Fruit fly (Drosophila melanogaster) whole organism, embryonic: ENCODE data around the gene Dred.

Source experiments
- B-H2 ChIP-seq: fragments of 200-800 bp; sonication (Bioruptor generic); optimal IDR thresholded peaks from 2 replicates; lab custom pipeline; 2018; ENCODE audit warnings: missing biosample characterization, mild to moderate bottlenecking, missing genetic modification characterization
- CG10979 ChIP-seq: fragments of 200-800 bp; sonication (Bioruptor generic); optimal IDR thresholded peaks from 2 replicates; lab custom pipeline; 2018; ENCODE audit warnings: missing biosample characterization, mild to moderate bottlenecking, missing genetic modification characterization, moderate library complexity
- CG11093 ChIP-seq: fragments of 200-800 bp; sonication (Bioruptor generic); IDR thresholded peaks from 3 replicates; pipeline ENCODE4 v1.3.6; 2022; ENCODE audit warnings: missing biosample characterization, missing genetic modification characterization
- CG11560 ChIP-seq: fragments of 200-800 bp; sonication (Bioruptor generic); IDR thresholded peaks from 3 replicates; pipeline ENCODE4 v1.3.6; 2022; ENCODE audit warnings: missing biosample characterization, missing genetic modification characterization
- CG13894 ChIP-seq: fragments of 200-800 bp; sonication (Bioruptor generic); optimal IDR thresholded peaks from 3 replicates; lab custom pipeline; 2018; ENCODE audit warnings: missing biosample characterization, mild to moderate bottlenecking, missing genetic modification characterization, moderate library complexity
- CG14014 ChIP-seq: fragments of 200-800 bp; sonication (Bioruptor generic); IDR thresholded peaks from 2 replicates; pipeline ENCODE4 v1.3.6; 2022; ENCODE audit warnings: missing biosample characterization, missing genetic modification characterization
- CG14050 ChIP-seq: fragments of 200-800 bp; sonication (Bioruptor generic); IDR thresholded peaks from 3 replicates; pipeline ENCODE4 v1.3.6; 2022; ENCODE audit warnings: missing biosample characterization, missing genetic modification characterization
- CG14965 ChIP-seq: fragments of 200-800 bp; sonication (Bioruptor generic); optimal IDR thresholded peaks from 2 replicates; lab custom pipeline; 2016; ENCODE audit warnings: missing biosample characterization, missing genetic modification characterization, borderline replicate concordance
- CG1529 ChIP-seq: fragments of 200-800 bp; sonication (Bioruptor generic); optimal IDR thresholded peaks from 3 replicates; lab custom pipeline; 2018; ENCODE audit warnings: missing biosample characterization, missing genetic modification characterization
- CG1647 ChIP-seq: fragments of 200-800 bp; sonication (Bioruptor generic); optimal IDR thresholded peaks from 3 replicates; lab custom pipeline; 2016; ENCODE audit warnings: missing biosample characterization, missing genetic modification characterization
- CG16863 ChIP-seq: fragments of 200-800 bp; sonication (Bioruptor generic); optimal IDR thresholded peaks from 3 replicates; lab custom pipeline; 2016; ENCODE audit warnings: missing biosample characterization, missing genetic modification characterization
- CG17612 ChIP-seq: fragments of 200-800 bp; sonication (Bioruptor generic); IDR thresholded peaks from 2 replicates; pipeline ENCODE4 v1.3.6; 2022; ENCODE audit warnings: missing biosample characterization, missing genetic modification characterization
- CG17829 ChIP-seq: fragments of 200-800 bp; optimal IDR thresholded peaks from 2 replicates; lab custom pipeline; 2019; ENCODE audit warnings: missing biosample characterization, mild to moderate bottlenecking, missing genetic modification characterization, moderate library complexity
- CG1832 ChIP-seq: fragments of 200-800 bp; sonication (Bioruptor generic); optimal IDR thresholded peaks from 2 replicates; lab custom pipeline; 2017; ENCODE audit warnings: missing biosample characterization, mild to moderate bottlenecking, missing genetic modification characterization, inconsistent platforms
- CG2712 ChIP-seq: fragments of 200-800 bp; optimal IDR thresholded peaks from 3 replicates; lab custom pipeline; 2019; ENCODE audit warnings: missing biosample characterization, mild to moderate bottlenecking, missing genetic modification characterization, moderate library complexity
- CG3407 ChIP-seq: fragments of 200-800 bp; sonication (Bioruptor generic); optimal IDR thresholded peaks from 2 replicates; lab custom pipeline; 2018; ENCODE audit warnings: missing biosample characterization, mild to moderate bottlenecking, missing genetic modification characterization
- CG34224 ChIP-seq: fragments of 200-800 bp; sonication (Bioruptor generic); IDR thresholded peaks from 3 replicates; pipeline ENCODE4 v1.3.6; 2022; ENCODE audit warnings: missing biosample characterization, missing genetic modification characterization; ENCODE audit not compliant: partially characterized antibody
- CG34422 ChIP-seq: fragments of 200-800 bp; sonication (Bioruptor generic); IDR thresholded peaks from 3 replicates; pipeline ENCODE4 v1.3.6; 2022; ENCODE audit warnings: missing biosample characterization, missing genetic modification characterization
- CG3726 ChIP-seq: fragments of 200-800 bp; sonication (Bioruptor generic); IDR thresholded peaks from 3 replicates; pipeline ENCODE4, ENCODE4 v1.3.6; 2022; ENCODE audit warnings: missing biosample characterization, missing genetic modification characterization
- CG4404 ChIP-seq: fragments of 200-800 bp; sonication (Bioruptor generic); IDR thresholded peaks from 2 replicates; pipeline ENCODE4 v1.3.6; 2022; ENCODE audit warnings: missing biosample characterization, missing genetic modification characterization
- CG4820 ChIP-seq: fragments of 200-800 bp; sonication (Bioruptor generic); optimal IDR thresholded peaks from 3 replicates; lab custom pipeline; 2016; ENCODE audit warnings: missing biosample characterization, missing genetic modification characterization
- CG6175 ChIP-seq: fragments of 200-800 bp; sonication (Bioruptor generic); IDR thresholded peaks from 3 replicates; pipeline ENCODE4 v1.3.6; 2022; ENCODE audit warnings: missing biosample characterization, missing genetic modification characterization
- CG6791 ChIP-seq: fragments of 200-800 bp; sonication (Bioruptor generic); IDR thresholded peaks from 3 replicates; pipeline ENCODE4 v1.3.6; 2022; ENCODE audit warnings: missing biosample characterization, missing genetic modification characterization; ENCODE audit not compliant: partially characterized antibody
- D19A ChIP-seq: fragments of 200-800 bp; optimal IDR thresholded peaks from 3 replicates; lab custom pipeline; 2019; ENCODE audit warnings: missing biosample characterization, mild to moderate bottlenecking, missing genetic modification characterization, moderate library complexity
- Doc2 ChIP-seq: fragments of 200-800 bp; sonication (Bioruptor generic); IDR thresholded peaks from 2 replicates; pipeline ENCODE4 v1.3.6; 2022; ENCODE audit warnings: missing biosample characterization, missing genetic modification characterization
- Ets65A ChIP-seq: fragments of 200-800 bp; sonication (Bioruptor generic); peaks from one replicate; lab custom pipeline; 2016; ENCODE audit warnings: missing biosample characterization, missing genetic modification characterization
- HLHmδ ChIP-seq: fragments of 200-800 bp; sonication (Bioruptor generic); optimal IDR thresholded peaks from 2 replicates; lab custom pipeline; 2018; ENCODE audit warnings: missing biosample characterization, mild to moderate bottlenecking, missing genetic modification characterization, moderate library complexity
- Hr78 ChIP-seq, 2 experiments: fragments of 200-800 bp in 1 of 2; fragments of >200 bp in 1 of 2; sonication (Bioruptor generic) in 1 of 2; optimal IDR thresholded peaks; 2 replicates each; lab custom pipeline; 2017 to 2019; ENCODE audit warnings: missing biosample characterization in 2 of 2, missing genetic modification characterization in 2 of 2, mild to moderate bottlenecking in 1 of 2, moderate library complexity in 1 of 2
- Med ChIP-seq: fragments of 200-800 bp; sonication (Bioruptor generic); peaks from one replicate; lab custom pipeline; 2016; ENCODE audit warnings: missing biosample characterization, missing genetic modification characterization, mild to moderate bottlenecking, inconsistent platforms, moderate library complexity
- Meics ChIP-seq: fragments of 200-800 bp; sonication (Bioruptor generic); optimal IDR thresholded peaks from 2 replicates; lab custom pipeline; 2017; ENCODE audit warnings: missing biosample characterization, mild to moderate bottlenecking, missing genetic modification characterization
- Rfx ChIP-seq: fragments of 200-800 bp; sonication (Bioruptor generic); IDR thresholded peaks from 2 replicates; pipeline ENCODE4 v1.3.6; 2022; ENCODE audit warnings: missing biosample characterization, missing genetic modification characterization
- Side ChIP-seq: fragments of 200-800 bp; sonication (Bioruptor generic); optimal IDR thresholded peaks from 2 replicates; lab custom pipeline; 2016; ENCODE audit warnings: missing biosample characterization, missing genetic modification characterization
- Sin3A ChIP-seq: fragments of >200 bp; optimal IDR thresholded peaks from 2 replicates; lab custom pipeline; 2018
- YL-1 ChIP-seq: fragments of 200-800 bp; sonication (Bioruptor generic); optimal IDR thresholded peaks from 3 replicates; lab custom pipeline; 2017; ENCODE audit warnings: missing biosample characterization, mild to moderate bottlenecking, missing genetic modification characterization
- al ChIP-seq: fragments of 200-800 bp; sonication (Bioruptor generic); IDR thresholded peaks from 2 replicates; pipeline ENCODE4 v1.3.6; 2022; ENCODE audit warnings: missing biosample characterization, missing genetic modification characterization
- ato ChIP-seq: fragments of 200-800 bp; sonication (Bioruptor generic); IDR thresholded peaks from 2 replicates; pipeline ENCODE4 v1.3.6; 2022; ENCODE audit warnings: missing biosample characterization, missing genetic modification characterization; ENCODE audit not compliant: partially characterized antibody
- cad ChIP-seq: fragments of >200 bp; optimal IDR thresholded peaks from 2 replicates; lab custom pipeline; 2017; ENCODE audit warnings: missing biosample characterization, missing genetic modification characterization
- chn ChIP-seq: fragments of 200-800 bp; sonication (Bioruptor generic); optimal IDR thresholded peaks from 2 replicates; lab custom pipeline; 2016; ENCODE audit warnings: missing biosample characterization, missing genetic modification characterization
- dm ChIP-seq: fragments of 200-800 bp; sonication (Bioruptor generic); optimal IDR thresholded peaks from 3 replicates; lab custom pipeline; 2016; ENCODE audit warnings: missing biosample characterization, missing genetic modification characterization
- gcm ChIP-seq: fragments of 200-800 bp; sonication (Bioruptor generic); optimal IDR thresholded peaks from 2 replicates; lab custom pipeline; 2019; ENCODE audit warnings: missing biosample characterization, mild to moderate bottlenecking, missing genetic modification characterization, moderate library complexity
- inv ChIP-seq: fragments of 200-800 bp; sonication (Bioruptor generic); IDR thresholded peaks from 2 replicates; pipeline ENCODE4 v1.3.6; 2022; ENCODE audit warnings: missing biosample characterization, missing genetic modification characterization; ENCODE audit not compliant: partially characterized antibody
- jumu ChIP-seq: fragments of 200-800 bp; sonication (Bioruptor generic); optimal IDR thresholded peaks from 3 replicates; lab custom pipeline; 2016; ENCODE audit warnings: missing biosample characterization, missing genetic modification characterization
- lab ChIP-seq: fragments of 200-800 bp; sonication (Bioruptor generic); optimal IDR thresholded peaks from 3 replicates; lab custom pipeline; 2017; ENCODE audit warnings: missing biosample characterization, missing genetic modification characterization, mild to moderate bottlenecking, moderate library complexity, missing genetic modification reagents
- pb ChIP-seq: fragments of 200-800 bp; sonication (Bioruptor generic); optimal IDR thresholded peaks from 3 replicates; lab custom pipeline; 2016; ENCODE audit warnings: missing biosample characterization, missing genetic modification characterization
- rib ChIP-seq: fragments of 200-800 bp; sonication (Bioruptor generic); IDR thresholded peaks from 2 replicates; pipeline ENCODE4 v1.3.6; 2022; ENCODE audit warnings: missing biosample characterization, missing genetic modification characterization
- ro ChIP-seq: fragments of 200-800 bp; sonication (Bioruptor generic); IDR thresholded peaks from 2 replicates; pipeline ENCODE4 v1.3.6; 2022; ENCODE audit warnings: missing biosample characterization, missing genetic modification characterization
- schlank ChIP-seq: fragments of 200-800 bp; sonication (Bioruptor generic); optimal IDR thresholded peaks from 2 replicates; lab custom pipeline; 2018; ENCODE audit warnings: missing biosample characterization, mild to moderate bottlenecking, missing genetic modification characterization
- slou ChIP-seq: fragments of 200-800 bp; sonication (Bioruptor generic); optimal IDR thresholded peaks from 3 replicates; lab custom pipeline; 2016; ENCODE audit warnings: missing biosample characterization, missing genetic modification characterization
- sug ChIP-seq: fragments of 200-800 bp; optimal IDR thresholded peaks from 2 replicates; lab custom pipeline; 2019; ENCODE audit warnings: missing biosample characterization, mild to moderate bottlenecking, missing genetic modification characterization, moderate library complexity
- trem ChIP-seq: fragments of 200-800 bp; optimal IDR thresholded peaks from 3 replicates; lab custom pipeline; 2019; ENCODE audit warnings: missing biosample characterization, mild to moderate bottlenecking, missing genetic modification characterization, moderate library complexity
- yki ChIP-seq: fragments of >200 bp; optimal IDR thresholded peaks from 3 replicates; lab custom pipeline; 2018
- zen2 ChIP-seq: fragments of 200-800 bp; sonication (Bioruptor generic); IDR thresholded peaks from 3 replicates; pipeline ENCODE4 v1.3.6; 2022; ENCODE audit warnings: missing biosample characterization, missing genetic modification characterization; ENCODE audit not compliant: partially characterized antibody

Gene Dred

DNA sequence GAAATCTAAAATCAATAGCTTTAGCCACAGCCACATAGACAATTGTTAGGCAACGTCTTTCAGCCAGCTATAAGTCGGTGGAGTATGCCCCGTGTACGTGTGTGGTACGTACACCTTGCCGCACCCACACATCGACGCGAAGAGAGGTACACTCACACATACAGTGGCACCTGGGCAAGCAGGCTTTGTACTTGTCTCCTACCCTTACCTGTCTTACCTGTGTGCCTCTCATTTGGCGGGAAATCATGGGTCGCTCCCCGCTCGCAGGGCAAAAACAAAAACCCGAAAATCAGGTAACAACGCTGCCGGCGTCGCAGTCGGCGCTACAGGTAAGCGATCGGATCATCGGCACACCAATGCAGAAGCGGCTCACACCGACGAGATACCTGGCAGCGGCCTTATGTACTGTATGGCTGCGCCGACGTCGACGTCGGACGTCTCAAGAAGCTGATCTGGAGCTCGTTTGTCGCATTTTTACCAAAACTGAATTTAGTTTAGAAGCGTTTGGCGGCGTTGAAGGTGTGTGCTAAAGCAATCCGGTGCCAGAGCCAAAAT is 18.2 kb upstream of the Dred start (continued):
- TF ChIP-seq yki (lab: Kevin White, UChicago): no peak
- no peak for TF ChIP-seq ro (GFP tag; lab: Robert Waterston, UW)
- no peak for TF ChIP-seq CG1647 (GFP tag; lab: Kevin White, UChicago)
- TF ChIP-seq CG1832: no peak
- TF ChIP-seq CG11093 (GFP tag; lab: Robert Waterston, UW): no peak
- no peak for TF ChIP-seq CG10979 (tag; lab: Kevin White, UChicago)
- no peak for TF ChIP-seq CG16863
- TF ChIP-seq Sin3A: no peak
- no peak for TF ChIP-seq sug
- peak; percentile 84 for TF ChIP-seq Med
- TF ChIP-seq CG14014: no peak
- TF ChIP-seq Side (GFP tag; lab: Kevin White, UChicago): no peak
- no peak for TF ChIP-seq chn
- no peak for TF ChIP-seq B-H2
- no peak for TF ChIP-seq schlank
- TF ChIP-seq CG14965 (GFP tag; lab: Kevin White, UChicago): no peak
- no peak for TF ChIP-seq cad
- TF ChIP-seq dm (GFP tag; lab: Kevin White, UChicago): no peak
- no peak for TF ChIP-seq Doc2 (GFP tag; lab: Robert Waterston, UW)
- TF ChIP-seq lab (GFP tag; lab: Kevin White, UChicago): no peak
- TF ChIP-seq jumu (GFP tag; lab: Kevin White, UChicago): no peak
- no peak for TF ChIP-seq gcm
- no peak for TF ChIP-seq CG1529 (GFP tag; lab: Kevin White, UChicago)
- peak; percentile 47 for TF ChIP-seq CG13894 (tag; lab: Kevin White, UChicago)
- TF ChIP-seq slou: no peak
- TF ChIP-seq CG3407 (GFP tag; lab: Kevin White, UChicago): no peak
- no peak for TF ChIP-seq CG17612 (GFP tag; lab: Robert Waterston, UW)
- TF ChIP-seq CG4404 (GFP tag; lab: Robert Waterston, UW): no peak
- TF ChIP-seq Ets65A (GFP tag; lab: Kevin White, UChicago): no peak
- peak; percentile 37 for TF ChIP-seq HLHmδ
- TF ChIP-seq rib (GFP tag; lab: Robert Waterston, UW): no peak
- TF ChIP-seq inv (GFP tag; lab: Robert Waterston, UW): no peak
- no peak for TF ChIP-seq D19A (tag; lab: Kevin White, UChicago)
- TF ChIP-seq CG17829: no peak
- no peak for TF ChIP-seq YL-1 (GFP tag; lab: Kevin White, UChicago)
- TF ChIP-seq Rfx: no peak
- no peak for TF ChIP-seq CG14050
- peak; percentile 11 for TF ChIP-seq CG2712
- no peak for TF ChIP-seq CG34422
- no peak for TF ChIP-seq trem
- TF ChIP-seq CG11560 (tag; lab: Robert Waterston, UW): no peak
- no peak for TF ChIP-seq CG3726 (GFP tag; lab: Robert Waterston, UW)
- TF ChIP-seq pb (GFP tag; lab: Kevin White, UChicago): no peak
- TF ChIP-seq CG34224: peak; percentile 18; the same call in 1 of the 3 replicates
- no peak; the same call in 1 of the 2 replicates for TF ChIP-seq al (GFP tag; lab: Robert Waterston, UW)
- no peak for TF ChIP-seq CG4820 (GFP tag; lab: Kevin White, UChicago)
- TF ChIP-seq ato (GFP tag; lab: Robert Waterston, UW): no peak
- no peak for TF ChIP-seq Hr78 (GFP tag; optimal IDR thresholded peaks at IDR 0.05; lab: Kevin White, UChicago)
- peak; percentile 45; the same call in 1 of the 3 replicates for TF ChIP-seq CG6791 (GFP tag; lab: Robert Waterston, UW)
- TF ChIP-seq Meics (GFP tag; lab: Kevin White, UChicago): no peak
- peak; percentile 90 for TF ChIP-seq CG6175 (GFP tag; lab: Robert Waterston, UW)
- TF ChIP-seq zen2: no peak
